Worm (Caenorhabditis elegans): ENCODE data around the gene ZK616.1.

The ZK616.1 gene

ce11 chrIV:5377062-5377461 lies 23.6 kb upstream of the ZK616.1 start, which contains the start of gene elo-5 (continued):
- no peak for TF ChIP-seq nhr-25 (tag; optimal IDR thresholded peaks at IDR 0.05; ENCODE audit: borderline replicate concordance, insufficient read depth)
- no peak for TF ChIP-seq mes-2 (tag; optimal IDR thresholded peaks at IDR 0.05; ENCODE audit: poor library complexity, severe bottlenecking)
- TF ChIP-seq T20F7.1 (GFP tag; optimal IDR thresholded peaks at IDR 0.05), result no peak
- no peak for TF ChIP-seq sdz-12 (GFP tag; optimal IDR thresholded peaks at IDR 0.05)
- no peak for TF ChIP-seq F44E2.7 (GFP tag; IDR thresholded peaks at IDR 0.05)
- TF ChIP-seq ceh-32 (tag; optimal IDR thresholded peaks at IDR 0.05; ENCODE audit: poor library complexity), result no peak
- TF ChIP-seq madf-5 (GFP tag; IDR thresholded peaks at IDR 0.05), result no peak
- no peak for TF ChIP-seq ztf-11 (tag; optimal IDR thresholded peaks at IDR 0.05)
- TF ChIP-seq gei-8 (GFP tag; optimal IDR thresholded peaks at IDR 0.05), result no peak
- peak; percentile 35 for TF ChIP-seq dve-1 (tag; optimal IDR thresholded peaks at IDR 0.05; ENCODE audit: insufficient read depth)
- TF ChIP-seq nhr-6 (tag; optimal IDR thresholded peaks at IDR 0.05), result no peak
- no peak for TF ChIP-seq ces-1 (GFP tag; optimal IDR thresholded peaks at IDR 0.05)
- TF ChIP-seq spr-1 (tag; optimal IDR thresholded peaks at IDR 0.05), result no peak
- TF ChIP-seq saeg-2 (GFP tag; IDR thresholded peaks at IDR 0.05), result no peak
- no peak for TF ChIP-seq daf-8 (GFP tag; IDR thresholded peaks at IDR 0.05)
- TF ChIP-seq ZK337.2 (GFP tag; IDR thresholded peaks at IDR 0.05), result no peak
- no peak for TF ChIP-seq set-16 (GFP tag; IDR thresholded peaks at IDR 0.05)
- TF ChIP-seq zip-11 (GFP tag; IDR thresholded peaks at IDR 0.05), result no peak
- TF ChIP-seq zfp-3 (GFP tag; conservative IDR thresholded peaks at IDR 0.05), result no peak
- TF ChIP-seq dmd-9 (GFP tag; IDR thresholded peaks at IDR 0.05), result no peak
- no peak for TF ChIP-seq egl-27 (tag; optimal IDR thresholded peaks at IDR 0.05)
- no peak for TF ChIP-seq ceh-62 (tag; optimal IDR thresholded peaks at IDR 0.05)
- TF ChIP-seq ceh-20 (GFP tag; IDR thresholded peaks at IDR 0.05), result no peak
- TF ChIP-seq Y5F2A.4 (GFP tag; optimal IDR thresholded peaks at IDR 0.05), result no peak
- TF ChIP-seq mxl-2 (GFP tag; conservative IDR thresholded peaks at IDR 0.05), result no peak
- TF ChIP-seq mxl-3 (GFP tag; optimal IDR thresholded peaks at IDR 0.05), result no peak
- TF ChIP-seq mep-1 (tag; optimal IDR thresholded peaks at IDR 0.05), result no peak
- no peak for TF ChIP-seq egl-43 (GFP tag; IDR thresholded peaks at IDR 0.05)
- TF ChIP-seq pha-4 (GFP tag; IDR thresholded peaks at IDR 0.05), result no peak
- no peak for TF ChIP-seq pha-4 (tag; optimal IDR thresholded peaks at IDR 0.05)
- no peak for TF ChIP-seq lim-7 (GFP tag; IDR thresholded peaks at IDR 0.05)
- no peak for TF ChIP-seq unc-62 (GFP tag; optimal IDR thresholded peaks at IDR 0.05 in 1 of 2)
- TF ChIP-seq unc-62 (tag; optimal IDR thresholded peaks at IDR 0.05), result no peak
- TF ChIP-seq nhr-28 (tag; optimal IDR thresholded peaks at IDR 0.05), result peak; percentile 45
- no peak for TF ChIP-seq ama-1 (optimal IDR thresholded peaks at IDR 0.05)
- no peak for TF ChIP-seq snpc-1.2 (GFP tag; IDR thresholded peaks at IDR 0.05)
- no peak for TF ChIP-seq tra-1 (GFP tag; IDR thresholded peaks at IDR 0.05)
- no peak for TF ChIP-seq nhr-111 (GFP tag; optimal IDR thresholded peaks at IDR 0.05)
- no peak for TF ChIP-seq attf-4 (tag; optimal IDR thresholded peaks at IDR 0.05)
- TF ChIP-seq aha-1 (tag), result peak; percentile 48
- TF ChIP-seq snpc-4 (tag; optimal IDR thresholded peaks at IDR 0.05), result no peak
- TF ChIP-seq F26F4.8 (GFP tag; conservative IDR thresholded peaks at IDR 0.05), result no peak
- no peak for TF ChIP-seq mdt-29 (GFP tag; IDR thresholded peaks at IDR 0.05)
- no peak for TF ChIP-seq T26A8.4 (GFP tag; IDR thresholded peaks at IDR 0.05)

- no peak for TF ChIP-seq mxl-3 (GFP tag; optimal IDR thresholded peaks at IDR 0.05)
- TF ChIP-seq daf-16 (GFP tag; optimal IDR thresholded peaks at IDR 0.05), result no peak
- TF ChIP-seq daf-16 (tag; optimal IDR thresholded peaks at IDR 0.05), result peak; percentile 65
- TF ChIP-seq nhr-25 (tag; optimal IDR thresholded peaks at IDR 0.05; ENCODE audit: borderline replicate concordance, insufficient read depth), result no peak
- TF ChIP-seq nhr-28 (tag; optimal IDR thresholded peaks at IDR 0.05), result peak; percentile 53
- peak; percentile 14 for TF ChIP-seq hlh-11 (tag; optimal IDR thresholded peaks at IDR 0.05)
- TF ChIP-seq dmd-6 (GFP tag; IDR thresholded peaks at IDR 0.05), result peak; percentile 77
- no peak for TF ChIP-seq dmd-9 (GFP tag; IDR thresholded peaks at IDR 0.05)
- TF ChIP-seq zfp-3 (GFP tag; conservative IDR thresholded peaks at IDR 0.05), result no peak
- peak; percentile 61; the same call in 1 of the 2 replicates for TF ChIP-seq tra-1 (GFP tag; IDR thresholded peaks at IDR 0.05)
- TF ChIP-seq dve-1 (tag; optimal IDR thresholded peaks at IDR 0.05; ENCODE audit: insufficient read depth), result peak; percentile 70
- no peak for TF ChIP-seq ceh-62 (tag; optimal IDR thresholded peaks at IDR 0.05)
- TF ChIP-seq D1046.2 (GFP tag; IDR thresholded peaks at IDR 0.05), result no peak
- 0 out of 2 replicates have a peak, but pooled peaks have one; percentile 16 for TF ChIP-seq php-3 (GFP tag; IDR thresholded peaks at IDR 0.05)
Observed at ce11 chrIV:5380140-5380539, 20.6 kb upstream of the ZK616.1 start.
